Worm (Caenorhabditis elegans) whole organism, L1 larva: ENCODE measurements around the gene srw-84.

Source experiments
- C16A3.4 ChIP-seq: fragments of 150-350 bp; optimal IDR thresholded peaks from 2 replicates; lab custom pipeline; 2014; ENCODE audit warnings: missing biosample characterization, missing genetic modification characterization
- aha-1 ChIP-seq: fragments of 150-350 bp; optimal IDR thresholded peaks from 2 replicates; lab custom pipeline; 2014; ENCODE audit warnings: missing biosample characterization, missing genetic modification characterization
- aly-2 ChIP-seq: fragments of 150-350 bp; optimal IDR thresholded peaks from 2 replicates; lab custom pipeline; 2014; ENCODE audit warnings: missing biosample characterization, missing genetic modification characterization
- blmp-1 ChIP-seq: fragments of 150-350 bp; optimal IDR thresholded peaks from 2 replicates; lab custom pipeline; 2014; ENCODE audit warnings: missing biosample characterization, missing genetic modification characterization
- ceh-63 ChIP-seq: fragments of 200-800 bp; sonication (Bioruptor generic); optimal IDR thresholded peaks from 2 replicates; lab custom pipeline; 2018; ENCODE audit warnings: mild to moderate bottlenecking, missing genetic modification characterization, missing compliant biosample characterization
- ceh-8 ChIP-seq: fragments of 200-800 bp; sonication (Bioruptor generic); optimal IDR thresholded peaks from 2 replicates; lab custom pipeline; 2018; ENCODE audit warnings: mild to moderate bottlenecking, missing genetic modification characterization, moderate library complexity, missing compliant biosample characterization
- ceh-82 ChIP-seq, 3 experiments: fragments of 150-350 bp in 1 of 3; sonication (generic microtip) in 2 of 3; optimal IDR thresholded peaks; 2 replicates each; lab custom pipeline; 2014 to 2017; ENCODE audit warnings: missing biosample characterization in 3 of 3, missing genetic modification characterization in 3 of 3
- ceh-90 ChIP-seq: sonication (generic microtip); optimal IDR thresholded peaks from 2 replicates; lab custom pipeline; 2016; ENCODE audit warnings: missing genetic modification characterization, missing compliant biosample characterization
- ces-1 ChIP-seq: fragments of 150-350 bp; optimal IDR thresholded peaks from 2 replicates; lab custom pipeline; 2014; ENCODE audit warnings: missing biosample characterization, missing genetic modification reagents, missing genetic modification characterization
- dsc-1 ChIP-seq: sonication (generic microtip); optimal IDR thresholded peaks from 2 replicates; lab custom pipeline; 2016; ENCODE audit warnings: mild to moderate bottlenecking, missing genetic modification characterization, missing compliant biosample characterization
- efl-1 ChIP-seq, 4 experiments: fragments of 150-350 bp; optimal IDR thresholded peaks in 3 of 4; peaks in 1 of 4; 1 replicate in 1 of 4; 2 replicates in 3 of 4; lab custom pipeline; 2014; ENCODE audit warnings: missing biosample characterization in 2 of 4, missing genetic modification characterization in 2 of 4, missing genetic modification reagents in 2 of 4
- egl-13 ChIP-seq: sonication (generic microtip); optimal IDR thresholded peaks from 2 replicates; lab custom pipeline; 2016; ENCODE audit warnings: missing genotype, missing genetic modification reagents, missing genetic modification characterization, missing compliant biosample characterization
- elt-2 ChIP-seq: sonication (generic microtip); optimal IDR thresholded peaks from 2 replicates; lab custom pipeline; 2016; ENCODE audit warnings: missing genetic modification characterization, mild to moderate bottlenecking, inconsistent platforms, missing compliant biosample characterization, missing genetic modification reagents
- elt-3 ChIP-seq, 6 experiments: fragments of 150-350 bp in 1 of 6; sonication (generic microtip); optimal IDR thresholded peaks; 2 replicates each; lab custom pipeline; 2017 to 2018; ENCODE audit warnings: missing biosample characterization in 6 of 6, missing genetic modification characterization in 6 of 6, inconsistent platforms in 1 of 6
- fkh-4 ChIP-seq: sonication (generic microtip); optimal IDR thresholded peaks from 2 replicates; lab custom pipeline; 2016; ENCODE audit warnings: missing compliant biosample characterization, missing genetic modification characterization, borderline replicate concordance
- fkh-8 ChIP-seq: sonication (generic microtip); optimal IDR thresholded peaks from 2 replicates; lab custom pipeline; 2016; ENCODE audit warnings: mild to moderate bottlenecking, missing genetic modification characterization, missing compliant biosample characterization
- lin-13 ChIP-seq: fragments of 150-350 bp; optimal IDR thresholded peaks from 2 replicates; lab custom pipeline; 2014; ENCODE audit warnings: missing biosample characterization, missing genetic modification reagents, missing genetic modification characterization
- lin-39 ChIP-seq: fragments of 150-350 bp; optimal IDR thresholded peaks from 2 replicates; lab custom pipeline; 2014; ENCODE audit warnings: missing biosample characterization, missing genetic modification reagents, missing genetic modification characterization
- nhr-11 ChIP-seq: fragments of 150-350 bp; optimal IDR thresholded peaks from 2 replicates; lab custom pipeline; 2014; ENCODE audit warnings: missing biosample characterization, missing genetic modification characterization
- nhr-12 ChIP-seq: sonication (generic microtip); optimal IDR thresholded peaks from 2 replicates; lab custom pipeline; 2017; ENCODE audit warnings: missing biosample characterization, missing genetic modification characterization
- nhr-19 ChIP-seq: fragments of 200-800 bp; sonication (Bioruptor generic); conservative IDR thresholded peaks from 2 replicates; pipeline ENCODE4 v1.3.6; 2022; ENCODE audit warnings: missing genetic modification characterization, missing compliant biosample characterization
- nhr-237 ChIP-seq: fragments of 150-350 bp; optimal IDR thresholded peaks from 2 replicates; lab custom pipeline; 2014; ENCODE audit warnings: missing biosample characterization, missing genetic modification characterization
- nhr-85 ChIP-seq: sonication (generic microtip); peaks from one replicate; lab custom pipeline; 2016; ENCODE audit warnings: missing genetic modification characterization, inconsistent platforms, missing compliant biosample characterization
- skn-1 ChIP-seq: fragments of 150-350 bp; optimal IDR thresholded peaks from 2 replicates; lab custom pipeline; 2014; ENCODE audit warnings: missing biosample characterization, missing genetic modification characterization
- snpc-4 ChIP-seq: fragments of 150-350 bp; optimal IDR thresholded peaks from 2 replicates; lab custom pipeline; 2014; ENCODE audit warnings: missing biosample characterization, missing genetic modification characterization
- sox-4 ChIP-seq: sonication (generic microtip); optimal IDR thresholded peaks from 2 replicates; lab custom pipeline; 2016; ENCODE audit warnings: missing genetic modification characterization, missing compliant biosample characterization
- tbx-2 ChIP-seq: sonication (generic microtip); optimal IDR thresholded peaks from 2 replicates; lab custom pipeline; 2016; ENCODE audit warnings: missing genetic modification characterization, missing compliant biosample characterization
- tlp-1 ChIP-seq: fragments of 150-350 bp; optimal IDR thresholded peaks from 2 replicates; lab custom pipeline; 2014; ENCODE audit warnings: missing biosample characterization, missing genetic modification characterization
- unc-130 ChIP-seq: fragments of 150-350 bp; optimal IDR thresholded peaks from 2 replicates; lab custom pipeline; 2017; ENCODE audit warnings: missing biosample characterization, missing genetic modification characterization, inconsistent platforms
- unc-30 ChIP-seq: sonication (generic microtip); optimal IDR thresholded peaks from 2 replicates; lab custom pipeline; 2017; ENCODE audit warnings: missing biosample characterization, missing genetic modification characterization
- unc-86 ChIP-seq: sonication (generic microtip); optimal IDR thresholded peaks from 2 replicates; lab custom pipeline; 2016; ENCODE audit warnings: missing genetic modification characterization, missing compliant biosample characterization
- unc-98 ChIP-seq: fragments of 200-800 bp; sonication (Bioruptor generic); IDR thresholded peaks from 2 replicates; pipeline ENCODE4 v1.3.6; 2022; ENCODE audit warnings: missing genetic modification characterization, missing compliant biosample characterization
- xbp-1 ChIP-seq: sonication (generic microtip); optimal IDR thresholded peaks from 2 replicates; lab custom pipeline; 2016; ENCODE audit warnings: missing genetic modification characterization, missing compliant biosample characterization
- zag-1 ChIP-seq: fragments of 150-350 bp; optimal IDR thresholded peaks from 2 replicates; lab custom pipeline; 2014; ENCODE audit warnings: missing biosample characterization, missing genetic modification characterization
- zip-4 ChIP-seq: fragments of 200-800 bp; sonication (Bioruptor generic); optimal IDR thresholded peaks from 2 replicates; lab custom pipeline; 2018; ENCODE audit warnings: mild to moderate bottlenecking, missing genetic modification characterization, moderate library complexity, missing compliant biosample characterization
- ztf-11 ChIP-seq, 2 experiments: sonication (generic microtip); optimal IDR thresholded peaks; 2 replicates each; lab custom pipeline; 2016 to 2017; ENCODE audit warnings: missing genetic modification characterization in 2 of 2, missing biosample characterization in 1 of 2, missing compliant biosample characterization in 1 of 2

srw-84 gene

ce11 chrV:19354506-19354905 lies 26.6 kb upstream of the srw-84 start:
- TF ChIP-seq nhr-12 (no peak), efl-1 (optimal IDR thresholded peaks at IDR 0.05; lab: Kevin White, UChicago) (no peak), efl-1 (GFP tag; optimal IDR thresholded peaks at IDR 0.05 in 1 of 2; lab: Kevin White, UChicago) (peak in 1 of 2 experiments; percentile 30)

ce11 chrV:19355219-19355618 lies 25.8 kb upstream of the srw-84 start:
- TF ChIP-seq tbx-2 (tag; lab: Kevin White, UChicago) (no peak), dsc-1 (tag; lab: Kevin White, UChicago) (no peak), efl-1 (optimal IDR thresholded peaks at IDR 0.05; lab: Kevin White, UChicago) (no peak), efl-1 (GFP tag; optimal IDR thresholded peaks at IDR 0.05 in 1 of 2; lab: Kevin White, UChicago) (peak in 1 of 2 experiments; percentile 84)

- TF ChIP-seq ceh-90 = no peak
- no peak for TF ChIP-seq C16A3.4 (tag; lab: Kevin White, UChicago)
- no peak for TF ChIP-seq aha-1 (tag; lab: Kevin White, UChicago)
- TF ChIP-seq nhr-19 (GFP tag; lab: Robert Waterston, UW) = no peak
- TF ChIP-seq nhr-11 (tag; lab: Kevin White, UChicago) = no peak
- no peak for TF ChIP-seq fkh-8 (tag; lab: Kevin White, UChicago)
- no peak for TF ChIP-seq fkh-4 (tag; lab: Kevin White, UChicago)
- no peak for TF ChIP-seq tlp-1 (tag; lab: Kevin White, UChicago)
- no peak for TF ChIP-seq unc-98 (GFP tag; lab: Robert Waterston, UW)
- TF ChIP-seq ceh-82 (tag; optimal IDR thresholded peaks at IDR 0.05; lab: Kevin White, UChicago) = no peak
- TF ChIP-seq ceh-8 = no peak
Measured at ce11 chrV:19356717-19357116, 24.4 kb upstream of the srw-84 start.

ce11 chrV:19358039-19358438 lies 23.0 kb upstream of the srw-84 start:
- TF ChIP-seq sox-4 (tag; lab: Kevin White, UChicago) (no peak), nhr-85 (tag; lab: Kevin White, UChicago) (no peak), ztf-11 (tag; optimal IDR thresholded peaks at IDR 0.05; lab: Kevin White, UChicago) (no peak), ces-1 (GFP tag; lab: Kevin White, UChicago) (no peak), egl-13 (tag; lab: Kevin White, UChicago) (no peak), zip-4 (GFP tag; lab: Kevin White, UChicago) (no peak), snpc-4 (no peak), nhr-12 (no peak), lin-39 (tag; lab: Kevin White, UChicago) (no peak), skn-1 (tag; lab: Kevin White, UChicago) (no peak), elt-3 (tag; optimal IDR thresholded peaks at IDR 0.05; lab: Kevin White, UChicago) (no peak), lin-13 (GFP tag; lab: Kevin White, UChicago) (no peak), blmp-1 (tag; lab: Kevin White, UChicago) (no peak), aly-2 (tag; lab: Kevin White, UChicago) (no peak), xbp-1 (tag; lab: Kevin White, UChicago) (no peak), zag-1 (no peak)

ce11 chrV:19362568-19362967 lies 18.5 kb upstream of the srw-84 start, which contains the start of gene C14B4.2:
Gene C14B4.2 (minus strand): TSS chrV:19362668.
- TF ChIP-seq unc-86 (tag; lab: Kevin White, UChicago) = no peak
- no peak for TF ChIP-seq unc-30 (tag; lab: Kevin White, UChicago)
- TF ChIP-seq nhr-237 (tag; lab: Kevin White, UChicago) = no peak
- no peak for TF ChIP-seq aha-1 (tag; lab: Kevin White, UChicago)
- no peak for TF ChIP-seq egl-13 (tag; lab: Kevin White, UChicago)
- no peak for TF ChIP-seq ceh-82 (tag; optimal IDR thresholded peaks at IDR 0.05; lab: Kevin White, UChicago)
- no peak for TF ChIP-seq elt-2 (tag; lab: Kevin White, UChicago)
- no peak for TF ChIP-seq ceh-63
- TF ChIP-seq unc-130 (tag; lab: Kevin White, UChicago) = no peak
- no peak for TF ChIP-seq ceh-8
- TF ChIP-seq lin-39 (tag; lab: Kevin White, UChicago) = no peak
- TF ChIP-seq, all 84 proteins: peak for 0
